Worm (Caenorhabditis elegans): ENCODE data around the gene faah-5.

Gene faah-5

DNA sequence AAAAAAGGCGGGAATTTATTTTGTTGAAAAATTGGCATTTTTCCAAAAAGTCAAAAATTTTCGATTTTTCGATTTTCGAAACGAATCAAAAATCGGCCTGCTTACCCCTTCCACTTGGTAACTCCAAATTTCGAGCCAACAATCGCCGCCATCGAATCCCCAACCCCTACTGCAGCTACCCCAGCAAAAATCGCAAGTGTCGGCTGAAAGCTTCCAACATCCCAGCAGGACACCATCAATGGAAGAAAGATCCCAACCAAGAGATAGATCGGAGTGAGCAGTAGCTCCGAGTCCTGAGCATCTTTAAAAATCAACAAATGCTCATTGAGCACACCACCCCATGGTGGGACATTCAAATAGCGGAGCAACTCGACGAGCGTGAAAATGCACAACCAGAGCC, 39.7 kb upstream of the faah-5 start:
- TF ChIP-seq unc-39 (tag; optimal IDR thresholded peaks at IDR 0.05): no peak
- no peak for TF ChIP-seq mdl-1 (tag; optimal IDR thresholded peaks at IDR 0.05)

DNA sequence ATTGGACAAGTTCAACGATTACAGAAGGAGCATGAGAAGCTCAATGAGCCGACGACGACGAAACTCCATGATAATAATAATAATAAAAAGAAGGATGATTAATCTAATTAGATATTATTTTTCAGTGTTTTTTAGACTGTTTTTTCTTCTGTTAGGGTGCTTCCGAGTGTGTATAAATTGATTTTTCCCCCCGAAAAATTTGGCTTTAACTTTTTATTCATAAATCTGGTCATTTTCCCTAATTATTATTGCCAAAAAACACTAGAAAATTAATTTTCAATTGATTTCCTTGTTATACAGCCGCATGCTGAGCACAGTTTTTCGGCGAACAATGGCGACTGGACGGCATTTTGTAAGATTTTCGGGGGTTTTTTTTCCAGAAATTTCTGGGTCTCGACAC, 32.4 kb upstream of the faah-5 start, which contains the start of gene nft-1:
nft-1 (plus strand) TSS at position 301 of the 400 bp plus-strand sequence.
- TF ChIP-seq nhr-77 (tag; optimal IDR thresholded peaks at IDR 0.05) (no peak), unc-62 (GFP tag; optimal IDR thresholded peaks at IDR 0.05) (no peak), F13H6.1 (tag; optimal IDR thresholded peaks at IDR 0.05) (no peak), nhr-10 (tag; optimal IDR thresholded peaks at IDR 0.05) (no peak), elt-3 (tag; optimal IDR thresholded peaks at IDR 0.05) (no peak), lin-39 (tag; optimal IDR thresholded peaks at IDR 0.05) (no peak), dmd-4 (tag; optimal IDR thresholded peaks at IDR 0.05) (no peak), crh-2 (tag; optimal IDR thresholded peaks at IDR 0.05) (no peak), unc-39 (tag; optimal IDR thresholded peaks at IDR 0.05) (no peak), lin-11 (tag; optimal IDR thresholded peaks at IDR 0.05) (no peak), ceh-82 (tag; optimal IDR thresholded peaks at IDR 0.05) (no peak), sma-3 (GFP tag; optimal IDR thresholded peaks at IDR 0.05) (no peak), ztf-4 (tag; optimal IDR thresholded peaks at IDR 0.05) (no peak), snpc-4 (tag; optimal IDR thresholded peaks at IDR 0.05) (no peak), mab-5 (tag; optimal IDR thresholded peaks at IDR 0.05) (no peak), egl-27 (tag; optimal IDR thresholded peaks at IDR 0.05) (no peak)

ce11 chrIII:11921658-11922098, 30.4 kb upstream of the faah-5 start, which contains the start of gene Y56A3A.22:
TSS of gene Y56A3A.22 (plus strand) at chrIII:11921692.
- peak; percentile 26 for TF ChIP-seq nhr-21 (tag; optimal IDR thresholded peaks at IDR 0.05)
- TF ChIP-seq sma-3 (GFP tag; optimal IDR thresholded peaks at IDR 0.05): peak; percentile 1
- TF ChIP-seq dmd-4 (tag; optimal IDR thresholded peaks at IDR 0.05): no peak
- peak; percentile 3 for TF ChIP-seq unc-55 (GFP tag; optimal IDR thresholded peaks at IDR 0.05)
- 0 out of 2 replicates have a peak, but pooled peaks have one; percentile 27 for TF ChIP-seq ztf-1 (GFP tag; conservative IDR thresholded peaks at IDR 0.05)
- peak; percentile 7 for TF ChIP-seq mab-5 (tag; optimal IDR thresholded peaks at IDR 0.05)
- TF ChIP-seq Y55F3AM.14 (GFP tag; optimal IDR thresholded peaks at IDR 0.05): peak; percentile 31
- no peak for TF ChIP-seq nhr-25 (tag; optimal IDR thresholded peaks at IDR 0.05)
- TF ChIP-seq nhr-129 (tag; optimal IDR thresholded peaks at IDR 0.05): peak; percentile 33
- peak; percentile 39 for TF ChIP-seq ama-1 (optimal IDR thresholded peaks at IDR 0.05)
- no peak for TF ChIP-seq nhr-11 (tag; optimal IDR thresholded peaks at IDR 0.05)
- TF ChIP-seq peb-1 (tag; optimal IDR thresholded peaks at IDR 0.05): no peak
- no peak for TF ChIP-seq nhr-6 (tag; optimal IDR thresholded peaks at IDR 0.05)
- TF ChIP-seq egl-27 (tag; optimal IDR thresholded peaks at IDR 0.05): no peak
- TF ChIP-seq C34F6.9 (tag; optimal IDR thresholded peaks at IDR 0.05): no peak
- peak; percentile 11 for TF ChIP-seq gmeb-1 (tag; optimal IDR thresholded peaks at IDR 0.05)
- TF ChIP-seq nhr-237 (tag; optimal IDR thresholded peaks at IDR 0.05): no peak
- TF ChIP-seq lsy-2 (tag; optimal IDR thresholded peaks at IDR 0.05): peak in 1 of 2 experiments; percentile 57
- peak; percentile 31 for TF ChIP-seq lin-13 (GFP tag; optimal IDR thresholded peaks at IDR 0.05)
- no peak for TF ChIP-seq F13H6.1 (tag; optimal IDR thresholded peaks at IDR 0.05)
- TF ChIP-seq aly-2 (tag; optimal IDR thresholded peaks at IDR 0.05): no peak
- no peak for TF ChIP-seq mbf-1 (tag; optimal IDR thresholded peaks at IDR 0.05)
- no peak for TF ChIP-seq nhr-77 (tag; optimal IDR thresholded peaks at IDR 0.05)
- no peak for TF ChIP-seq elt-1 (tag; optimal IDR thresholded peaks at IDR 0.05)
- no peak for TF ChIP-seq ceh-82 (tag; optimal IDR thresholded peaks at IDR 0.05)
- no peak for TF ChIP-seq skn-1 (tag; optimal IDR thresholded peaks at IDR 0.05)

- TF ChIP-seq mbf-1 (tag; optimal IDR thresholded peaks at IDR 0.05) (no peak), nhr-10 (tag; optimal IDR thresholded peaks at IDR 0.05) (no peak), lin-39 (tag; optimal IDR thresholded peaks at IDR 0.05) (no peak), sma-9 (GFP tag; optimal IDR thresholded peaks at IDR 0.05) (peak; percentile 6), sma-9 (tag; optimal IDR thresholded peaks at IDR 0.05) (no peak), R02D3.7 (tag; optimal IDR thresholded peaks at IDR 0.05) (no peak), elt-3 (tag; optimal IDR thresholded peaks at IDR 0.05) (no peak), dmd-4 (tag; optimal IDR thresholded peaks at IDR 0.05) (no peak), snpc-4 (tag; optimal IDR thresholded peaks at IDR 0.05) (no peak), ama-1 (optimal IDR thresholded peaks at IDR 0.05) (no peak), crh-2 (tag; optimal IDR thresholded peaks at IDR 0.05) (peak; percentile 65), nhr-11 (tag; optimal IDR thresholded peaks at IDR 0.05) (no peak), ceh-82 (tag; optimal IDR thresholded peaks at IDR 0.05) (no peak), zag-1 (tag; optimal IDR thresholded peaks at IDR 0.05) (no peak), mab-5 (tag; optimal IDR thresholded peaks at IDR 0.05) (no peak), fos-1 (tag; optimal IDR thresholded peaks at IDR 0.05) (peak; percentile 30), mdl-1 (tag; optimal IDR thresholded peaks at IDR 0.05) (no peak), egl-27 (tag; optimal IDR thresholded peaks at IDR 0.05) (no peak), nhr-237 (tag; optimal IDR thresholded peaks at IDR 0.05) (no peak), skn-1 (tag; optimal IDR thresholded peaks at IDR 0.05) (peak; percentile 25), unc-55 (GFP tag; optimal IDR thresholded peaks at IDR 0.05) (peak; percentile 80), lin-13 (GFP tag; optimal IDR thresholded peaks at IDR 0.05) (peak; percentile 40), sma-3 (GFP tag; optimal IDR thresholded peaks at IDR 0.05) (peak; percentile 49), aly-2 (tag; optimal IDR thresholded peaks at IDR 0.05) (no peak), elt-1 (tag; optimal IDR thresholded peaks at IDR 0.05) (no peak), ztf-1 (GFP tag; conservative IDR thresholded peaks at IDR 0.05) (no peak), nhr-23 (tag; optimal IDR thresholded peaks at IDR 0.05) (no peak), C34F6.9 (tag; optimal IDR thresholded peaks at IDR 0.05) (peak; percentile 68), peb-1 (tag; optimal IDR thresholded peaks at IDR 0.05) (no peak), lsy-2 (tag; optimal IDR thresholded peaks at IDR 0.05) (peak; percentile 31 to 85), lin-11 (tag; optimal IDR thresholded peaks at IDR 0.05) (peak; percentile 45), gmeb-1 (tag; optimal IDR thresholded peaks at IDR 0.05) (peak; percentile 48), nhr-6 (tag; optimal IDR thresholded peaks at IDR 0.05) (no peak), nhr-25 (tag; optimal IDR thresholded peaks at IDR 0.05) (peak; percentile 34), sem-4 (tag; optimal IDR thresholded peaks at IDR 0.05) (peak; percentile 7)
Observed at ce11 chrIII:11920187-11920785, 29.1 kb upstream of the faah-5 start, which contains the start of the genes ccf-1 and trap-4. TSS of gene ccf-1 (minus strand) at chrIII:11920237. TSS of gene trap-4 (plus strand) at chrIII:11920735.

All from whole organism, L2 larva.